Worm (Caenorhabditis elegans) whole organism, young adult: ENCODE data around the gene F59A6.10.

Experiments
- B0336.3 ChIP-seq: fragments of 200-800 bp; sonication (Bioruptor generic); IDR thresholded peaks from 2 replicates; pipeline ENCODE4 v1.3.6; 2022; ENCODE audit warnings: missing genetic modification characterization, missing compliant biosample characterization
- ama-1 ChIP-seq, 3 experiments: fragments of 150-350 bp in 1 of 3; sonication (generic microtip) in 2 of 3; optimal IDR thresholded peaks; 2 replicates each; lab custom pipeline; 2014 to 2018; ENCODE audit warnings: missing biosample characterization in 2 of 3, missing genetic modification characterization in 2 of 3, missing genetic modification reagents in 2 of 3
- aptf-3 ChIP-seq: fragments of 200-800 bp; sonication (Bioruptor generic); IDR thresholded peaks from 2 replicates; pipeline ENCODE4 v1.3.6; 2022; ENCODE audit warnings: missing genetic modification characterization, missing compliant biosample characterization
- hlh-12 ChIP-seq: sonication (generic microtip); optimal IDR thresholded peaks from 2 replicates; lab custom pipeline; 2016; ENCODE audit warnings: missing genetic modification characterization, missing compliant biosample characterization
- lin-26 ChIP-seq: fragments of 200-800 bp; sonication (Bioruptor generic); IDR thresholded peaks from 2 replicates; pipeline ENCODE4 v1.3.6; 2022; ENCODE audit warnings: missing genetic modification reagents, missing genetic modification characterization, missing compliant biosample characterization
- pha-4 ChIP-seq: fragments of 150-350 bp; sonication (generic microtip); optimal IDR thresholded peaks from 2 replicates; lab custom pipeline; 2014; ENCODE audit warnings: missing biosample characterization, missing genetic modification reagents, missing genetic modification characterization
- ztf-6 ChIP-seq: fragments of 200-800 bp; sonication (Bioruptor generic); IDR thresholded peaks from 2 replicates; pipeline ENCODE4 v1.3.6; 2022; ENCODE audit warnings: missing genetic modification reagents, missing genetic modification characterization, missing compliant biosample characterization

ce11 chrII:4968863-4969262 is 34.9 kb upstream of the F59A6.10 start, which contains the start of gene shc-2:
- TF ChIP-seq aptf-3 (no peak), B0336.3 (GFP tag; lab: Robert Waterston, UW) (no peak), pha-4 (tag; lab: Kevin White, UChicago) (no peak), hlh-12 (tag; lab: Kevin White, UChicago) (no peak), lin-26 (no peak), ztf-6 (GFP tag; lab: Robert Waterston, UW) (no peak), ama-1 (optimal IDR thresholded peaks at IDR 0.05; lab: Kevin White, UChicago) (no peak), ama-1 (GFP tag; optimal IDR thresholded peaks at IDR 0.05; lab: Kevin White, UChicago) (no peak)
